Fruit fly (Drosophila melanogaster) whole organism, wandering third instar larva: ENCODE results near the gene Rad17.

Experiments
- CG32264 ChIP-seq: fragments of 200-800 bp; sonication (Bioruptor generic); optimal IDR thresholded peaks from 2 replicates; lab custom pipeline; 2016; ENCODE audit warnings: missing biosample characterization, missing genetic modification characterization
- CrebA ChIP-seq: fragments of 200-800 bp; sonication (Bioruptor generic); optimal IDR thresholded peaks from 2 replicates; lab custom pipeline; 2016; ENCODE audit warnings: missing biosample characterization, mild to moderate bottlenecking, missing genetic modification characterization, borderline replicate concordance
- Dfd ChIP-seq: fragments of >200 bp; optimal IDR thresholded peaks from 2 replicates; lab custom pipeline; 2017; ENCODE audit warnings: missing biosample characterization, missing genetic modification characterization
- Dif ChIP-seq: fragments of 200-275, 200-300 bp; sonication (Bioruptor generic); optimal IDR thresholded peaks from 2 replicates; lab custom pipeline; 2018; ENCODE audit warnings: missing biosample characterization, missing genetic modification characterization; ENCODE audit not compliant: partially characterized antibody
- GATAd ChIP-seq: sonication (Bioruptor generic); optimal IDR thresholded peaks from 2 replicates; lab custom pipeline; 2016; ENCODE audit warnings: missing biosample characterization, missing genetic modification characterization
- HLH106 ChIP-seq: fragments of 200-800 bp; optimal IDR thresholded peaks from 3 replicates; lab custom pipeline; 2019; ENCODE audit warnings: missing biosample characterization, mild to moderate bottlenecking, missing genetic modification characterization, moderate library complexity
- Hnf4 ChIP-seq: fragments of 200-800 bp; sonication (Bioruptor generic); optimal IDR thresholded peaks from 2 replicates; lab custom pipeline; 2016; ENCODE audit warnings: missing biosample characterization, mild to moderate bottlenecking, missing genetic modification characterization
- Hr83 ChIP-seq: fragments of 200-300 bp; sonication (Bioruptor generic); optimal IDR thresholded peaks from 2 replicates; lab custom pipeline; 2016; ENCODE audit warnings: missing biosample characterization, mild to moderate bottlenecking, missing genetic modification characterization, moderate library complexity; ENCODE audit not compliant: poor library complexity, severe bottlenecking
- Jra ChIP-seq: sonication (Bioruptor generic); optimal IDR thresholded peaks from 2 replicates; lab custom pipeline; 2016; ENCODE audit warnings: missing biosample characterization, missing genetic modification characterization
- Mio ChIP-seq: sonication (Bioruptor generic); optimal IDR thresholded peaks from 2 replicates; lab custom pipeline; 2016; ENCODE audit warnings: missing biosample characterization, missing genetic modification characterization
- Myc ChIP-seq: fragments of >200 bp; optimal IDR thresholded peaks from 2 replicates; lab custom pipeline; 2017
- OdsH ChIP-seq: fragments of 200-800 bp; sonication (Bioruptor generic); optimal IDR thresholded peaks from 2 replicates; lab custom pipeline; 2016; ENCODE audit warnings: missing biosample characterization, mild to moderate bottlenecking, missing genetic modification characterization
- Rel ChIP-seq, 2 experiments: fragments of 200-800 bp; sonication (Bioruptor generic) in 1 of 2; optimal IDR thresholded peaks; 2 replicates in 1 of 2; 3 replicates in 1 of 2; lab custom pipeline; 2016 to 2019; ENCODE audit warnings: mild to moderate bottlenecking in 2 of 2, missing biosample characterization in 2 of 2, missing genetic modification characterization in 2 of 2, moderate library complexity in 1 of 2
- Vsx2 ChIP-seq: fragments of 200-300, 225-300 bp; sonication (Bioruptor generic); optimal IDR thresholded peaks from 2 replicates; lab custom pipeline; 2018; ENCODE audit warnings: missing biosample characterization, missing genetic modification characterization; ENCODE audit not compliant: partially characterized antibody
- br ChIP-seq: fragments of 200-800 bp; sonication (Bioruptor generic); optimal IDR thresholded peaks from 2 replicates; lab custom pipeline; 2016; ENCODE audit warnings: missing biosample characterization, missing genetic modification characterization
- brk ChIP-seq: fragments of 200-800 bp; sonication (Bioruptor generic); optimal IDR thresholded peaks from 2 replicates; lab custom pipeline; 2016; ENCODE audit warnings: missing biosample characterization, mild to moderate bottlenecking, missing genetic modification characterization
- dl ChIP-seq, 2 experiments: fragments of 175-275, 200-275 bp in 1 of 2; fragments of 200-275 bp in 1 of 2; sonication (Bioruptor generic); optimal IDR thresholded peaks; lab custom pipeline; 2018; ENCODE audit warnings: mild to moderate bottlenecking in 2 of 2, missing biosample characterization in 2 of 2, missing genetic modification characterization in 2 of 2, moderate library complexity in 2 of 2; ENCODE audit not compliant: partially characterized antibody in 2 of 2, insufficient read depth in 1 of 2
- dmrt93B ChIP-seq: fragments of 200-800 bp; sonication (Bioruptor generic); optimal IDR thresholded peaks from 2 replicates; lab custom pipeline; 2018; ENCODE audit warnings: missing biosample characterization, mild to moderate bottlenecking, missing genetic modification characterization
- dsf ChIP-seq: sonication (Bioruptor generic); optimal IDR thresholded peaks from 2 replicates; lab custom pipeline; 2016; ENCODE audit warnings: missing biosample characterization, missing genetic modification characterization, borderline replicate concordance
- ey ChIP-seq: fragments of 200-800 bp; sonication (Bioruptor generic); optimal IDR thresholded peaks from 2 replicates; lab custom pipeline; 2016; ENCODE audit warnings: missing biosample characterization, missing genetic modification characterization
- foxo ChIP-seq, 2 experiments: fragments of 200-800 bp; sonication (Bioruptor generic); optimal IDR thresholded peaks; 2 replicates in 1 of 2; 3 replicates in 1 of 2; lab custom pipeline; 2016 to 2017; ENCODE audit warnings: missing biosample characterization in 2 of 2, missing genetic modification characterization in 2 of 2
- h ChIP-seq: fragments of 200-800 bp; sonication (Bioruptor generic); optimal IDR thresholded peaks from 3 replicates; lab custom pipeline; 2016; ENCODE audit warnings: missing biosample characterization, mild to moderate bottlenecking, missing genetic modification characterization
- jim ChIP-seq: fragments of 175-275, 200-325 bp; sonication (Bioruptor generic); optimal IDR thresholded peaks from 2 replicates; lab custom pipeline; 2016; ENCODE audit warnings: missing biosample characterization, mild to moderate bottlenecking, missing genetic modification characterization
- lola ChIP-seq: fragments of >200 bp; optimal IDR thresholded peaks from 2 replicates; lab custom pipeline; 2017; ENCODE audit warnings: missing biosample characterization, missing genetic modification characterization
- psq ChIP-seq: fragments of 200-800 bp; sonication (Bioruptor generic); optimal IDR thresholded peaks from 3 replicates; lab custom pipeline; 2017; ENCODE audit warnings: missing biosample characterization, mild to moderate bottlenecking, missing genetic modification characterization, moderate library complexity
- rgr ChIP-seq: fragments of 200-800 bp; sonication (Bioruptor generic); optimal IDR thresholded peaks from 3 replicates; lab custom pipeline; 2016; ENCODE audit warnings: missing biosample characterization, mild to moderate bottlenecking, missing genetic modification characterization
- sage ChIP-seq: fragments of 200-800 bp; sonication (Bioruptor generic); optimal IDR thresholded peaks from 2 replicates; lab custom pipeline; 2016; ENCODE audit warnings: missing biosample characterization, mild to moderate bottlenecking, missing genetic modification characterization
- sv ChIP-seq: fragments of 200-800 bp; sonication (Bioruptor generic); optimal IDR thresholded peaks from 3 replicates; lab custom pipeline; 2016; ENCODE audit warnings: missing biosample characterization, missing genetic modification characterization
- tai ChIP-seq: sonication (Bioruptor generic); optimal IDR thresholded peaks from 2 replicates; lab custom pipeline; 2016; ENCODE audit warnings: missing biosample characterization, missing genetic modification characterization
- usp ChIP-seq: fragments of >200 bp; optimal IDR thresholded peaks from 2 replicates; lab custom pipeline; 2017; ENCODE audit warnings: missing biosample characterization, missing genetic modification characterization
- woc ChIP-seq: sonication (Bioruptor generic); optimal IDR thresholded peaks from 2 replicates; lab custom pipeline; 2016; ENCODE audit warnings: missing biosample characterization, mild to moderate bottlenecking, missing genetic modification characterization

The Rad17 gene

dm6 chr3R:14654231-14654975 lies 8.6 kb downstream of the Rad17 start:
- TF ChIP-seq br (GFP tag; lab: Kevin White, UChicago), result peak; percentile 12
- TF ChIP-seq sage (GFP tag; lab: Kevin White, UChicago), result no peak
- TF ChIP-seq Jra (GFP tag; lab: Kevin White, UChicago), result no peak
- TF ChIP-seq CrebA (GFP tag; lab: Kevin White, UChicago), result no peak
- TF ChIP-seq Dif (GFP tag; lab: Kevin White, UChicago), result no peak
- no peak for TF ChIP-seq OdsH (GFP tag; lab: Kevin White, UChicago)
- TF ChIP-seq tai (GFP tag; lab: Kevin White, UChicago), result no peak
- TF ChIP-seq usp (GFP tag; lab: Kevin White, UChicago), result no peak
- peak; percentile 68 for TF ChIP-seq jim (GFP tag; lab: Kevin White, UChicago)
- TF ChIP-seq psq (GFP tag; lab: Kevin White, UChicago), result peak; percentile 98
- TF ChIP-seq CG32264 (GFP tag; lab: Kevin White, UChicago), result no peak
- no peak for TF ChIP-seq Dfd (GFP tag; lab: Kevin White, UChicago)
- no peak for TF ChIP-seq dmrt93B (GFP tag; lab: Kevin White, UChicago)

DNA sequence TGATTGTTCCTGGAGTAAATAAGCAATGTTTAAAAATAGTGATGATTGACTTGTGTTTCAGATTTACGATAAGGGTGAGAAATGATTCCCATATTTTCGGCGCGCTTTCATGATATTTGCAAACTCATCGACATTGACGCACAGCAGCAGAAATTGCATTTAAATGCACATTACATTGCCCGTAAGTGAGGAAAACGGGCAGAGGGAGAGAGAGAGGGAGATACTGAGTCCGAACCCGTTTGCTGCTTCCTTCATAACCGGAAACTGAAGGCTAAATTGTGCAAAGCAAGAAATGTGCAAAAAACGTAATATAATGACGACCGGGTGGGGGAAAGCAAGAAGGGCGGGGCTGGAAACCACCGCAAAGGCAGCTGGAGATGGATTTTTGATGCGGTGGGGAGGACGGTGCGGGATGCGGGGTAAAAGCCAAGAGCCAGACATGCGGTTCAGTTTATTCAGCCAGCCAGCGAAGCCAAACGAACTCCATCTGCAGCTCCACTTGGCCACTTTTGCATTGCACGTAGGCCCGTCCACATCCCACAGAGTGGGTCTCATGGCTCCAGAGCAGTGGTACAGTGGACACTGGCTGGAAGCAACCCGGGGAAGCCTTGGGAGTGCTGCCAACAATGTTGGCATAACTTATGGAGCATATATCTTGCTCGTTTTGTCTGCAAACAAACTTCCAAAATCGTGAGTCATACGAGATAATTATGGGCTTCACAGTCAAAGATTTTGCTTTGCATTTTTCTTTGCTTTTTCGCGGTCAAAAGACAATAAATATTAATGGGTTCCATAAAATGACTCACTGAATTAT lies 9.8 kb downstream of the Rad17 start:
- peak; percentile 38 for TF ChIP-seq Vsx2 (GFP tag; lab: Kevin White, UChicago)
- TF ChIP-seq Hnf4 (GFP tag; lab: Kevin White, UChicago), result no peak
- peak; percentile 89 for TF ChIP-seq psq (GFP tag; lab: Kevin White, UChicago)
- no peak for TF ChIP-seq ey (GFP tag; lab: Kevin White, UChicago)
- no peak for TF ChIP-seq Mio (GFP tag; lab: Kevin White, UChicago)
- no peak for TF ChIP-seq Rel (GFP tag; optimal IDR thresholded peaks at IDR 0.05; lab: Kevin White, UChicago)
- peak; percentile 86 for TF ChIP-seq Rel (tag; optimal IDR thresholded peaks at IDR 0.05; lab: Kevin White, UChicago)
- no peak for TF ChIP-seq lola (GFP tag; lab: Kevin White, UChicago)
- TF ChIP-seq Dif (GFP tag; lab: Kevin White, UChicago), result peak; percentile 62
- TF ChIP-seq rgr (GFP tag; lab: Kevin White, UChicago), result peak; percentile 36
- peak in 1 of 2 experiments; percentile 16 for TF ChIP-seq foxo (GFP tag; optimal IDR thresholded peaks at IDR 0.05; lab: Kevin White, UChicago)
- no peak for TF ChIP-seq sage (GFP tag; lab: Kevin White, UChicago)
- peak; percentile 46 for TF ChIP-seq Hr83 (GFP tag; lab: Kevin White, UChicago)
- no peak for TF ChIP-seq GATAd
- no peak for TF ChIP-seq dmrt93B (GFP tag; lab: Kevin White, UChicago)
- TF ChIP-seq h (GFP tag; lab: Kevin White, UChicago), result peak; percentile 20
- peak; percentile 14 for TF ChIP-seq HLH106 (tag; lab: Kevin White, UChicago)
- no peak for TF ChIP-seq brk

- TF ChIP-seq ey (GFP tag; lab: Kevin White, UChicago) (no peak), Myc (lab: Kevin White, UChicago) (no peak), Hnf4 (GFP tag; lab: Kevin White, UChicago) (no peak), woc (GFP tag; lab: Kevin White, UChicago) (no peak), Vsx2 (GFP tag; lab: Kevin White, UChicago) (no peak), sage (GFP tag; lab: Kevin White, UChicago) (no peak), dl (GFP tag; optimal IDR thresholded peaks at IDR 0.05; lab: Kevin White, UChicago; ENCODE audit: insufficient read depth in 1 of 2, partially characterized antibody in 2 of 2) (no peak), CG32264 (GFP tag; lab: Kevin White, UChicago) (no peak), CrebA (GFP tag; lab: Kevin White, UChicago) (no peak), dsf (GFP tag; lab: Kevin White, UChicago) (no peak), Dif (GFP tag; lab: Kevin White, UChicago) (no peak), Dfd (GFP tag; lab: Kevin White, UChicago) (no peak), OdsH (GFP tag; lab: Kevin White, UChicago) (no peak), psq (GFP tag; lab: Kevin White, UChicago) (no peak), sv (no peak), tai (GFP tag; lab: Kevin White, UChicago) (no peak)
- TF ChIP-seq, all 38 proteins: peak for 0
Observed at dm6 chr3R:14652301-14652880, 10.6 kb downstream of the Rad17 start.
